Fruit fly (Drosophila melanogaster) whole organism, embryonic: ENCODE data around the gene Chrac-14.

Experiments used
- Antp ChIP-seq: fragments of 200-800 bp; sonication (Bioruptor generic); optimal IDR thresholded peaks from 3 replicates; lab custom pipeline; 2016; ENCODE audit warnings: missing biosample characterization, missing genetic modification characterization
- Bteb2 ChIP-seq: fragments of 200-800 bp; sonication (Bioruptor generic); optimal IDR thresholded peaks from 2 replicates; lab custom pipeline; 2016; ENCODE audit warnings: missing biosample characterization, missing genetic modification characterization
- CG10431 ChIP-seq: fragments of 200-800 bp; sonication (Bioruptor generic); optimal IDR thresholded peaks from 3 replicates; lab custom pipeline; 2018; ENCODE audit warnings: missing biosample characterization, mild to moderate bottlenecking, missing genetic modification characterization
- CG10654 ChIP-seq: fragments of 200-800 bp; sonication (Bioruptor generic); optimal IDR thresholded peaks from 2 replicates; lab custom pipeline; 2016; ENCODE audit warnings: missing biosample characterization, missing genetic modification characterization
- CG11085 ChIP-seq: fragments of 200-800 bp; sonication (Bioruptor generic); IDR thresholded peaks from 2 replicates; pipeline ENCODE4 v1.3.6; 2022; ENCODE audit warnings: missing biosample characterization, missing genetic modification characterization
- CG3407 ChIP-seq: fragments of 200-800 bp; sonication (Bioruptor generic); optimal IDR thresholded peaks from 2 replicates; lab custom pipeline; 2018; ENCODE audit warnings: missing biosample characterization, mild to moderate bottlenecking, missing genetic modification characterization
- CG4424 ChIP-seq: fragments of 200-800 bp; sonication (Bioruptor generic); optimal IDR thresholded peaks from 3 replicates; lab custom pipeline; 2016; ENCODE audit warnings: missing biosample characterization, missing genetic modification characterization
- CG5180 ChIP-seq: fragments of 200-800 bp; sonication (Bioruptor generic); optimal IDR thresholded peaks from 3 replicates; lab custom pipeline; 2017; ENCODE audit warnings: missing biosample characterization, missing genetic modification characterization, mild to moderate bottlenecking, moderate library complexity, missing genetic modification reagents
- CG5953 ChIP-seq: fragments of 200-800 bp; sonication (Bioruptor generic); IDR thresholded peaks from 2 replicates; pipeline ENCODE4 v1.3.6; 2022; ENCODE audit warnings: missing biosample characterization, missing genetic modification characterization
- CG6813 ChIP-seq: fragments of 200-800 bp; sonication (Bioruptor generic); optimal IDR thresholded peaks from 2 replicates; lab custom pipeline; 2017; ENCODE audit warnings: missing biosample characterization, missing genetic modification characterization, mild to moderate bottlenecking, moderate library complexity, missing genetic modification reagents
- CG6854 ChIP-seq: fragments of 200-800 bp; sonication (Bioruptor generic); optimal IDR thresholded peaks from 3 replicates; lab custom pipeline; 2017; ENCODE audit warnings: missing biosample characterization, mild to moderate bottlenecking, missing genetic modification characterization
- CG7987 ChIP-seq: fragments of 200-800 bp; sonication (Bioruptor generic); optimal IDR thresholded peaks from 2 replicates; lab custom pipeline; 2018; ENCODE audit warnings: missing biosample characterization, mild to moderate bottlenecking, missing genetic modification characterization, moderate library complexity
- CG8388 ChIP-seq: fragments of 200-800 bp; sonication (Bioruptor generic); optimal IDR thresholded peaks from 2 replicates; lab custom pipeline; 2019; ENCODE audit warnings: missing biosample characterization, mild to moderate bottlenecking, missing genetic modification characterization, moderate library complexity
- CG8478 ChIP-seq: fragments of >200 bp; optimal IDR thresholded peaks from 2 replicates; lab custom pipeline; 2018
- CoRest ChIP-seq: fragments of 200-800 bp; sonication (Bioruptor generic); optimal IDR thresholded peaks from 3 replicates; lab custom pipeline; 2018; ENCODE audit warnings: missing biosample characterization, mild to moderate bottlenecking, missing genetic modification characterization, moderate library complexity
- D19B ChIP-seq: fragments of 200-800 bp; sonication (Bioruptor generic); optimal IDR thresholded peaks from 2 replicates; lab custom pipeline; 2017; ENCODE audit warnings: missing biosample characterization, mild to moderate bottlenecking, missing genetic modification characterization
- H15 ChIP-seq: fragments of 200-800 bp; sonication (Bioruptor generic); IDR thresholded peaks from 3 replicates; pipeline ENCODE4 v1.3.6; 2022; ENCODE audit warnings: missing biosample characterization, missing genetic modification characterization
- Hand ChIP-seq: fragments of 200-800 bp; sonication (Bioruptor generic); optimal IDR thresholded peaks from 2 replicates; lab custom pipeline; 2017; ENCODE audit warnings: mild to moderate bottlenecking, missing biosample characterization, missing genetic modification reagents, missing genetic modification characterization
- Hr3 ChIP-seq: fragments of 200-800 bp; sonication (Bioruptor generic); optimal IDR thresholded peaks from 3 replicates; lab custom pipeline; 2016; ENCODE audit warnings: missing biosample characterization, missing genetic modification characterization
- Kr ChIP-seq: fragments of 200-800 bp; sonication (Bioruptor generic); optimal IDR thresholded peaks from 2 replicates; lab custom pipeline; 2017; ENCODE audit warnings: missing biosample characterization, mild to moderate bottlenecking, missing genetic modification characterization
- MESR4 ChIP-seq: fragments of 200-800 bp; sonication (Bioruptor generic); optimal IDR thresholded peaks from 2 replicates; lab custom pipeline; 2018; ENCODE audit warnings: missing biosample characterization, mild to moderate bottlenecking, missing genetic modification characterization, moderate library complexity
- Spps ChIP-seq: fragments of 200-800 bp; sonication (Bioruptor generic); optimal IDR thresholded peaks from 2 replicates; lab custom pipeline; 2018; ENCODE audit warnings: missing biosample characterization, mild to moderate bottlenecking, missing genetic modification characterization
- YL-1 ChIP-seq: fragments of 200-800 bp; sonication (Bioruptor generic); optimal IDR thresholded peaks from 3 replicates; lab custom pipeline; 2017; ENCODE audit warnings: missing biosample characterization, mild to moderate bottlenecking, missing genetic modification characterization
- ab ChIP-seq: fragments of 200-800 bp; sonication (Bioruptor generic); optimal IDR thresholded peaks from 2 replicates; lab custom pipeline; 2016; ENCODE audit warnings: missing biosample characterization, missing genetic modification characterization
- al ChIP-seq: fragments of 200-800 bp; sonication (Bioruptor generic); IDR thresholded peaks from 2 replicates; pipeline ENCODE4 v1.3.6; 2022; ENCODE audit warnings: missing biosample characterization, missing genetic modification characterization
- cg ChIP-seq: fragments of 200-800 bp; sonication (Bioruptor generic); optimal IDR thresholded peaks from 3 replicates; lab custom pipeline; 2019; ENCODE audit warnings: missing biosample characterization, mild to moderate bottlenecking, missing genetic modification characterization, moderate library complexity
- crp ChIP-seq, 2 experiments: fragments of 200-800 bp; sonication (Bioruptor generic); optimal IDR thresholded peaks; 2 replicates in 1 of 2; 3 replicates in 1 of 2; lab custom pipeline; 2017; ENCODE audit warnings: missing biosample characterization in 2 of 2, missing genetic modification characterization in 2 of 2, mild to moderate bottlenecking in 1 of 2, moderate library complexity in 1 of 2
- disco-r ChIP-seq: fragments of 200-800 bp; sonication (Bioruptor generic); optimal IDR thresholded peaks from 2 replicates; lab custom pipeline; 2016; ENCODE audit warnings: missing biosample characterization, missing genetic modification characterization
- esg ChIP-seq: fragments of 200-800 bp; sonication (Bioruptor generic); conservative IDR thresholded peaks from 2 replicates; pipeline ENCODE4 v1.3.6; 2022; ENCODE audit warnings: missing biosample characterization, missing genetic modification characterization
- fd96Cb ChIP-seq: fragments of 200-800 bp; sonication (Bioruptor generic); optimal IDR thresholded peaks from 2 replicates; lab custom pipeline; 2018; ENCODE audit warnings: missing biosample characterization, mild to moderate bottlenecking, missing genetic modification characterization, moderate library complexity
- ftz-f1 ChIP-seq: fragments of 200-800 bp; sonication (Bioruptor generic); optimal IDR thresholded peaks from 2 replicates; lab custom pipeline; 2016; ENCODE audit warnings: missing biosample characterization, missing genetic modification characterization
- grau ChIP-seq: fragments of 200-800 bp; optimal IDR thresholded peaks from 3 replicates; lab custom pipeline; 2019; ENCODE audit warnings: missing biosample characterization, mild to moderate bottlenecking, missing genetic modification characterization, moderate library complexity
- kah ChIP-seq: fragments of 200-800 bp; sonication (Bioruptor generic); optimal IDR thresholded peaks from 2 replicates; lab custom pipeline; 2018; ENCODE audit warnings: missing biosample characterization, mild to moderate bottlenecking, missing genetic modification characterization
- kni ChIP-seq: fragments of 200-800 bp; sonication (Bioruptor generic); optimal IDR thresholded peaks from 3 replicates; lab custom pipeline; 2017; ENCODE audit warnings: mild to moderate bottlenecking, missing biosample characterization, missing genetic modification reagents, missing genetic modification characterization
- mld ChIP-seq: fragments of 200-800 bp; sonication (Bioruptor generic); IDR thresholded peaks from 3 replicates; pipeline ENCODE4 v1.3.6; 2022; ENCODE audit warnings: missing biosample characterization, missing genetic modification characterization; ENCODE audit not compliant: partially characterized antibody
- pita ChIP-seq: fragments of 200-800 bp; sonication (Bioruptor generic); optimal IDR thresholded peaks from 2 replicates; lab custom pipeline; 2017; ENCODE audit warnings: missing biosample characterization, mild to moderate bottlenecking, missing genetic modification characterization
- pum ChIP-seq: fragments of 200-800 bp; sonication (Bioruptor generic); optimal IDR thresholded peaks from 2 replicates; lab custom pipeline; 2016; ENCODE audit warnings: missing biosample characterization, missing genetic modification characterization
- sd ChIP-seq: fragments of 200-800 bp; sonication (Bioruptor generic); optimal IDR thresholded peaks from 3 replicates; lab custom pipeline; 2018; ENCODE audit warnings: missing biosample characterization, mild to moderate bottlenecking, missing genetic modification characterization, moderate library complexity
- tx ChIP-seq: fragments of 200-800 bp; sonication (Bioruptor generic); optimal IDR thresholded peaks from 2 replicates; lab custom pipeline; 2016; ENCODE audit warnings: missing biosample characterization, missing genetic modification characterization
- wdn ChIP-seq: fragments of 200-800 bp; sonication (Bioruptor generic); IDR thresholded peaks from 2 replicates; pipeline ENCODE4 v1.3.6; 2022; ENCODE audit warnings: missing biosample characterization, missing genetic modification characterization

Gene Chrac-14

DNA sequence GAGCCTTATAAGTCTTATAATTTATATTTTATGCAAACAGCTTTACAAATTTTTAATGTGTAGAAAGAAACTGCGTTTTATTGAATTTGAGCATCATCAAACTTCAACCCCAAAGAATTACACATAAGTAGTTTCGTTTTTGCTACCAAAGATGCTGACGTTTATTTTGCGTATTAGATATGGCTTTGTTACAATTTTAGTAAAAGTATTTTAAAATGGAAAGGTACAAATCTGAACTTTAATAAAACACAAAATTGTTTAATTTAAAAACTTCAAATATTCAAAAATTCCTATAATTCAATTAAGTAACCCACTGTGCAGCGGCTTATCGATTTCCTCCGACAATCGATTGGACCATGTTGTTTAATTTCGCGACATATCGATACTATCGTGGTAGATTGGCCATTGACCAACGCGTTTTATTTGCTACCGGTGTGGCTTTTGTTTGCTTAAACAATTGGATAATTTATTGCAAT, 26.9 kb downstream of the Chrac-14 start, which contains the start of gene prg (continued):
- peak in 1 of 2 experiments; percentile 38 for TF ChIP-seq crp (GFP tag; optimal IDR thresholded peaks at IDR 0.05; lab: Kevin White, UChicago)
- no peak for TF ChIP-seq ftz-f1 (GFP tag; lab: Kevin White, UChicago)
- TF ChIP-seq CG11085 (GFP tag; lab: Robert Waterston, UW) = peak; percentile 12; the same call in 1 of the 2 replicates
- TF ChIP-seq CG6813 (GFP tag; lab: Kevin White, UChicago) = no peak
- TF ChIP-seq kah (GFP tag; lab: Kevin White, UChicago) = no peak
- peak; percentile 48 for TF ChIP-seq fd96Cb
- TF ChIP-seq Spps (tag; lab: Kevin White, UChicago) = no peak
- peak; percentile 18; the same call in 1 of the 2 replicates for TF ChIP-seq CG5953
- TF ChIP-seq YL-1 (GFP tag; lab: Kevin White, UChicago) = peak; percentile 78
- TF ChIP-seq Hr3 (GFP tag; lab: Kevin White, UChicago) = peak; percentile 58
- TF ChIP-seq CG3407 (GFP tag; lab: Kevin White, UChicago) = peak; percentile 3
- no peak for TF ChIP-seq pita (GFP tag; lab: Kevin White, UChicago)
- TF ChIP-seq esg (GFP tag; lab: Robert Waterston, UW) = 0 out of 2 replicates have a peak, but pooled peaks have one; percentile 22
- TF ChIP-seq ab (GFP tag; lab: Kevin White, UChicago) = no peak
- TF ChIP-seq mld (GFP tag; lab: Robert Waterston, UW) = peak; percentile 95
- TF ChIP-seq sd (tag; lab: Kevin White, UChicago) = no peak
- TF ChIP-seq wdn (GFP tag; lab: Robert Waterston, UW) = 0 out of 2 replicates have a peak, but pooled peaks have one; percentile 32
- peak; percentile 56 for TF ChIP-seq CG6854 (GFP tag; lab: Kevin White, UChicago)
- peak; percentile 54 for TF ChIP-seq CG8388 (GFP tag; lab: Kevin White, UChicago)
- peak; percentile 54 for TF ChIP-seq pum (GFP tag; lab: Kevin White, UChicago)
- TF ChIP-seq Bteb2 (GFP tag; lab: Kevin White, UChicago) = peak; percentile 72
- TF ChIP-seq H15 (GFP tag; lab: Robert Waterston, UW) = peak; percentile 49; the same call in 1 of the 3 replicates
- no peak for TF ChIP-seq CG8478 (lab: Kevin White, UChicago)
- peak; percentile 74 for TF ChIP-seq CoRest (tag; lab: Kevin White, UChicago)
- peak; percentile 53 for TF ChIP-seq D19B (GFP tag; lab: Kevin White, UChicago)
- peak; percentile 35 for TF ChIP-seq tx
- TF ChIP-seq CG7987 (GFP tag; lab: Kevin White, UChicago) = no peak
- peak; percentile 19; the same call in 1 of the 2 replicates for TF ChIP-seq al (GFP tag; lab: Robert Waterston, UW)
- TF ChIP-seq Hand (GFP tag; lab: Kevin White, UChicago) = peak; percentile 51
- no peak for TF ChIP-seq cg
- TF ChIP-seq CG10654 (GFP tag; lab: Kevin White, UChicago) = peak; percentile 36

DNA sequence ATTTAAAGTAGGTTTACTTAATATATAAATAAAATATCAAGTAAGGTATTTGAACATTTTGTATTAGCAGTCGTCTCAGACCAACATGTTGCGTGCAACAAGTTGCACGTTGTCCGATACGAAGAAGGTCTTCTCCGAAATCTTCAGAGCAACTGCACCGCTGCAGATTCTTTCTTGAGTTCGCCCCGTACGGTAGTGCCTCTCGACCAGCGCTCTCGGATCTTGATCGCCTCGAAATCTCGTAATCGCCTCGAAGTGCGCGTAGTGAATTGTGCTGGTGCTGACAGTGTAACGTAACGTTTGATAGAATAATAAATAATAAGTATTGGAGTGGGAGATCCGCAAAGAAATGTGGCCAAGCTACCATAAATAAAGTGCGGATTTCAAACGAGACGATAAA, 29.4 kb downstream of the Chrac-14 start, which contains the start of gene dachs:
dachs (plus strand) TSS at position 175 of the 400 bp plus-strand sequence.
- TF ChIP-seq Antp = no peak
- no peak for TF ChIP-seq disco-r (GFP tag; lab: Kevin White, UChicago)
- TF ChIP-seq MESR4 = no peak
- TF ChIP-seq CG10431 (GFP tag; lab: Kevin White, UChicago) = no peak
- TF ChIP-seq CG5180 (GFP tag; lab: Kevin White, UChicago) = peak; percentile 95
- TF ChIP-seq CG4424 (GFP tag; lab: Kevin White, UChicago) = no peak
- TF ChIP-seq kni (GFP tag; lab: Kevin White, UChicago) = no peak
- TF ChIP-seq al (GFP tag; lab: Robert Waterston, UW) = no peak
- TF ChIP-seq grau (tag; lab: Kevin White, UChicago) = peak; percentile 28
- TF ChIP-seq Kr (GFP tag; lab: Kevin White, UChicago) = no peak
- TF ChIP-seq, all 482 proteins: peak for 2
